Fruit fly (Drosophila melanogaster): ENCODE results near the gene CG4238.

The CG4238 gene

DNA sequence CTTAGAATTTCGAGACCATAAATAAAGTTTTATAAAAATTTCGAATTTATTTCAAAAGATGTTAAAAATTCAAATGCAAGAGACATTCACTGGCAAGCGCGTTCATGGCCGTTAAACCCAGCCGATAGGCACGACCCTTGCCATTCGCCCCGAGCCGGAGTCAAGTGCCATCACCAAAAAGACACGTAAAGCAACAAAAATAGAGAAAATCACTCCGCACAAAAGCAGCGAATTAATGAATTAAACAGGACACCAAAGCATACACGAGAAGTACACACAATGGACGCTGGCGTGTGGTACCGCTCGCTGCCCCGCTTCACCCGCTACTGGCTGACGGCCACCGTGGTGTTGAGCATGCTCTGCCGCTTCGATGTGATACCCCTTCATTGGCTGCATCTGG is 35.7 kb upstream of the CG4238 start, which contains the start of gene Der-1 (continued):
- peak; percentile 42 for TF ChIP-seq CG8478 (optimal IDR thresholded peaks at IDR 0.05)
- TF ChIP-seq CG12104 (GFP tag; optimal IDR thresholded peaks at IDR 0.05) = no peak
- TF ChIP-seq p53 (GFP tag; optimal IDR thresholded peaks at IDR 0.05) = no peak
- TF ChIP-seq CG42726 (GFP tag; IDR thresholded peaks at IDR 0.05; ENCODE audit: partially characterized antibody) = peak; percentile 93
- no peak for TF ChIP-seq psq (GFP tag; optimal IDR thresholded peaks at IDR 0.05)
- TF ChIP-seq inv (GFP tag; IDR thresholded peaks at IDR 0.05; ENCODE audit: partially characterized antibody) = peak; percentile 91
- TF ChIP-seq insv (GFP tag; optimal IDR thresholded peaks at IDR 0.05) = no peak
- no peak for TF ChIP-seq CG9876 (GFP tag; optimal IDR thresholded peaks at IDR 0.05)
- no peak for TF ChIP-seq CG34376 (GFP tag; optimal IDR thresholded peaks at IDR 0.05)
- TF ChIP-seq CG34422 (GFP tag; IDR thresholded peaks at IDR 0.05) = peak; percentile 75; the same call in 2 of the 3 replicates
- TF ChIP-seq CG9437 (GFP tag; optimal IDR thresholded peaks at IDR 0.05) = peak; percentile 70
- peak; percentile 80 for TF ChIP-seq row (GFP tag; IDR thresholded peaks at IDR 0.05)
- TF ChIP-seq D19B (GFP tag; optimal IDR thresholded peaks at IDR 0.05) = peak; percentile 63
- no peak for TF ChIP-seq CG18011 (GFP tag; optimal IDR thresholded peaks at IDR 0.05)
- TF ChIP-seq hb (GFP tag; IDR thresholded peaks at IDR 0.05; ENCODE audit: partially characterized antibody) = peak; percentile 86
- TF ChIP-seq ERR (GFP tag; optimal IDR thresholded peaks at IDR 0.05) = no peak
- peak; percentile 88 for TF ChIP-seq Doc3 (GFP tag; IDR thresholded peaks at IDR 0.05; ENCODE audit: partially characterized antibody)
- TF ChIP-seq ato (GFP tag; IDR thresholded peaks at IDR 0.05; ENCODE audit: partially characterized antibody) = peak; percentile 84

DNA sequence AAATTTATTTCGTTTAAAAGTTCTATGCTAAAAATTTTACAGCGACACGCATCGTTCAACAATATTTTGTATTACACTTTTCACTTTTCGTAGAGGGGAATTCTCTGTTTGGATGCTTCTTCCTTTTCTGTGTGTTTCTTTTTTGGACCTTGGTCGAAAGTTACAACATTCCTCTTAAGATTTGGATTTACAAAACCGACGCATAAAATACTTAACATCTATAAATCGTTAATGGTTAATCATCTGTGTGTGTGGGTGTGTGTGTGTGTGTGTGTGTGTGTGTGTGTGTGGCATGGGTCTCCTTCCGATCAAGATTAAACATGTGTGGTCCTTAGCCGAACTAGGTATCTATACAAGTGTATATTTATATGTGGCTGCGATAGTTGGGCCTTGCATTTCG is 34.2 kb upstream of the CG4238 start:
- TF ChIP-seq Dfd (GFP tag; optimal IDR thresholded peaks at IDR 0.05) (peak in 1 of 2 experiments; percentile 26), ara (GFP tag; IDR thresholded peaks at IDR 0.05) (no peak), Antp (GFP tag; optimal IDR thresholded peaks at IDR 0.05) (no peak), Hr39 (optimal IDR thresholded peaks at IDR 0.05) (no peak)

DNA sequence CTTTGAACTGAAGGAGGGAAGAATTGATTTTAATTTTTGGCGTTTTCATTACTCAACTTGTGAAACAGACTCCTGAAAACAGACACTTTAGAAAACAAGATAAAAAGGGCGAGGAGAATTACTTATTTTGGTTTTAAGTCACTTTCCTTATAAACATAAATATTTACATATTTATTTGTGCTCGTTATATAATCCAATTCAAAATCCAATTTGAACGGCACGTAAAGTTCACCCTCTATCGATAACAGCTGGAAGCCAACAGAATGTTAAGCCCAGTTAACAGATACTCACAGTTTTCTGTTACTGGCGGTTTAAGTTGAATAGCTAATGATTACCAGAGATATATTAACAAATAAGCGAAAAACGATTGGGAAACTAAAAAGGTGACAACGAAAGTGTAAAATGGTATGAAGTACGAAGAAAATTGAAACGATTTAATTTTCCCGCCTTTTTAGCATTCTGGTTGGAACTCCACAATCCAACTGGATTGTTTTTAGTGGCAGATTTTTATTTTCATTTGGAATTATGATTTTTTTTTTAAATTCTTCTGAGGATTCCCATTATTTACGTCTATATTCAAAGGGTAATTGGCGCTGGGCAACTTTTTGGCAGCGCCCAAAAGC is 30.4 kb upstream of the CG4238 start:
- TF ChIP-seq E2f2 (GFP tag; IDR thresholded peaks at IDR 0.05) = peak; percentile 43; the same call in 1 of the 2 replicates
- TF ChIP-seq insv (GFP tag; optimal IDR thresholded peaks at IDR 0.05) = peak; percentile 93 to 97
- peak in 1 of 2 experiments; percentile 94 for TF ChIP-seq Pdp1 (GFP tag; optimal IDR thresholded peaks at IDR 0.05)
- TF ChIP-seq Lpt (GFP tag; optimal IDR thresholded peaks at IDR 0.05) = no peak
- no peak for TF ChIP-seq tup (GFP tag; optimal IDR thresholded peaks at IDR 0.05)
- peak; percentile 23 for TF ChIP-seq Dp (GFP tag; optimal IDR thresholded peaks at IDR 0.05)
- TF ChIP-seq Dref (GFP tag; IDR thresholded peaks at IDR 0.05) = 0 out of 2 replicates have a peak, but pooled peaks have one; percentile 21

DNA sequence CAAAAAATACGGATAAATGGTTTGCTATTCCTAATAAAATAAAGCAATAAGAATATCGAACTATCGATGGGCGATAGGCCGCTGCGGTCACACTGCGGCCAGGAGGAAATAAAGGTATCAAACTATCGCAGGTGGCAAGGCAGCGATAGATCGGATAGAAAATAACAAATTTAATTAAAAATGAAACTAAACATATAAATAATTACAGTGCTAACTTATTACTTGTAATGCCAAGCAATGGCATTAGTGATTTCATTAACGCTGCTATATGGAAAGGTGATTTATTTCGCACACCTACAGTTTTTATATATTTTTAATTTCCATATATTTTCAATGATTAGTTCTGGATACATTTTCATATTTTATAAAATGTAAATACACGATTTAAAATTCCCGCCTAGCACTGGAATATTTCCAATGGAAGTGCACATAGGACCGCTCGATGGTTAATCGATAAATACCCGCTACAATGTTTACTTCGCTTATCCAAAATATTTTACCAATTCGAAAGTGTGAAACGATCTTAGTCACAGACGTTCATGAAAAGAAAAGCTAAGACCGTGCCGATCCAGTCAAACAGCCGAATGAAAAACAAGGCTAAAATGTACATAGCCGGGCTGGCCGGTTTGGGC is 28.8 kb upstream of the CG4238 start, which contains the start of the genes CG15356 and CG15362:
Gene CG15356 (minus strand): TSS at position 48 of the 632 bp plus-strand sequence.
Gene CG15362 (plus strand): TSS at position 469 of the 632 bp plus-strand sequence.
- no peak for TF ChIP-seq nau (GFP tag; optimal IDR thresholded peaks at IDR 0.05)
- TF ChIP-seq CG7963 (GFP tag; IDR thresholded peaks at IDR 0.05; ENCODE audit: partially characterized antibody) = peak; percentile 99
- TF ChIP-seq Dp (GFP tag; optimal IDR thresholded peaks at IDR 0.05) = peak; percentile 65
- no peak for TF ChIP-seq Dip2 (GFP tag; IDR thresholded peaks at IDR 0.05)
- peak; percentile 82 for TF ChIP-seq CG9797 (GFP tag; optimal IDR thresholded peaks at IDR 0.05)
- TF ChIP-seq CG1647 (GFP tag; optimal IDR thresholded peaks at IDR 0.05) = peak; percentile 20
- no peak for TF ChIP-seq crp (GFP tag; optimal IDR thresholded peaks at IDR 0.05)
- TF ChIP-seq Hsf (GFP tag; optimal IDR thresholded peaks at IDR 0.05) = peak; percentile 35
- TF ChIP-seq CG13775 (GFP tag; optimal IDR thresholded peaks at IDR 0.05) = peak; percentile 45
- no peak for TF ChIP-seq CHES-1-like (GFP tag; optimal IDR thresholded peaks at IDR 0.05)
- peak in 1 of 2 experiments; percentile 27 for TF ChIP-seq Pdp1 (GFP tag; optimal IDR thresholded peaks at IDR 0.05)
- no peak for TF ChIP-seq gcm (GFP tag; optimal IDR thresholded peaks at IDR 0.05)
- peak; percentile 55 for TF ChIP-seq Max (GFP tag; optimal IDR thresholded peaks at IDR 0.05)
- TF ChIP-seq Fer2 (tag; optimal IDR thresholded peaks at IDR 0.05) = peak; percentile 8
- TF ChIP-seq CG3847 (GFP tag; IDR thresholded peaks at IDR 0.05) = peak; percentile 48
- no peak for TF ChIP-seq repo (GFP tag; optimal IDR thresholded peaks at IDR 0.05)
- no peak for TF ChIP-seq Atf6 (GFP tag; IDR thresholded peaks at IDR 0.05)
- TF ChIP-seq CG6254 (GFP tag; optimal IDR thresholded peaks at IDR 0.05) = no peak
- no peak for TF ChIP-seq CG31224 (GFP tag; IDR thresholded peaks at IDR 0.05)
